Worm (Caenorhabditis elegans) whole organism, mixed stage, embryonic: ENCODE data around the gene grl-23.

Source experiments
- M03D4.4 ChIP-seq: sonication (generic microtip); optimal IDR thresholded peaks from 2 replicates; lab custom pipeline; 2017; ENCODE audit warnings: mild to moderate bottlenecking, missing genetic modification characterization, missing compliant biosample characterization
- bed-3 ChIP-seq: fragments of 200-800 bp; sonication (Bioruptor generic); optimal IDR thresholded peaks from 3 replicates; lab custom pipeline; 2018; ENCODE audit warnings: mild to moderate bottlenecking, missing genetic modification characterization, moderate library complexity, missing compliant biosample characterization
- blmp-1 ChIP-seq: fragments of 150-350 bp; optimal IDR thresholded peaks from 2 replicates; lab custom pipeline; 2014; ENCODE audit warnings: missing biosample characterization, missing genetic modification characterization
- ceh-39 ChIP-seq: fragments of 150-350 bp; optimal IDR thresholded peaks from 2 replicates; lab custom pipeline; 2014; ENCODE audit warnings: missing biosample characterization, missing genetic modification characterization
- ceh-43 ChIP-seq: fragments of 200-800 bp; sonication (Bioruptor generic); optimal IDR thresholded peaks from 2 replicates; lab custom pipeline; 2018; ENCODE audit warnings: mild to moderate bottlenecking, missing genetic modification characterization, moderate library complexity, missing compliant biosample characterization
- ceh-83 ChIP-seq: fragments of 200-800 bp; sonication (Bioruptor generic); optimal IDR thresholded peaks from 2 replicates; lab custom pipeline; 2018; ENCODE audit warnings: mild to moderate bottlenecking, missing genetic modification characterization, missing compliant biosample characterization
- ces-1 ChIP-seq: fragments of 150-350 bp; optimal IDR thresholded peaks from 2 replicates; lab custom pipeline; 2014; ENCODE audit warnings: missing biosample characterization, missing genetic modification reagents, missing genetic modification characterization
- drap-1 ChIP-seq: fragments of 200-800 bp; sonication (Bioruptor generic); optimal IDR thresholded peaks from 3 replicates; lab custom pipeline; 2018; ENCODE audit warnings: mild to moderate bottlenecking, missing genetic modification characterization, missing compliant biosample characterization
- elt-1 ChIP-seq: sonication (generic microtip); optimal IDR thresholded peaks from 2 replicates; lab custom pipeline; 2017; ENCODE audit warnings: missing genetic modification characterization, mild to moderate bottlenecking, missing compliant biosample characterization, antibody characterized with exemption, moderate library complexity, borderline replicate concordance; ENCODE audit not compliant: insufficient read depth
- elt-3 ChIP-seq: fragments of 150-350 bp; optimal IDR thresholded peaks from 2 replicates; lab custom pipeline; 2014; ENCODE audit warnings: missing biosample characterization, missing genetic modification characterization
- flh-1 ChIP-seq: fragments of 200-800 bp; sonication (Bioruptor generic); optimal IDR thresholded peaks from 2 replicates; lab custom pipeline; 2018; ENCODE audit warnings: mild to moderate bottlenecking, missing genetic modification characterization, moderate library complexity, missing compliant biosample characterization
- ham-2 ChIP-seq: fragments of 200-800 bp; sonication (Bioruptor generic); optimal IDR thresholded peaks from 2 replicates; lab custom pipeline; 2018; ENCODE audit warnings: mild to moderate bottlenecking, missing genetic modification characterization, missing compliant biosample characterization
- hlh-1 ChIP-seq: fragments of 150-350 bp; optimal IDR thresholded peaks from 2 replicates; lab custom pipeline; 2014; ENCODE audit warnings: missing biosample characterization, missing genetic modification reagents, missing genetic modification characterization
- lin-13 ChIP-seq: fragments of 150-350 bp; optimal IDR thresholded peaks from 2 replicates; lab custom pipeline; 2014; ENCODE audit warnings: missing biosample characterization, missing genetic modification characterization
- lin-32 ChIP-seq: fragments of 200-800 bp; sonication (Bioruptor generic); optimal IDR thresholded peaks from 2 replicates; lab custom pipeline; 2018; ENCODE audit warnings: mild to moderate bottlenecking, missing genetic modification characterization, missing compliant biosample characterization
- lsy-2 ChIP-seq: fragments of 150-350 bp; optimal IDR thresholded peaks from 2 replicates; lab custom pipeline; 2014; ENCODE audit warnings: missing biosample characterization, missing genetic modification characterization
- mab-5 ChIP-seq: fragments of 150-350 bp; optimal IDR thresholded peaks from 2 replicates; lab custom pipeline; 2014; ENCODE audit warnings: missing biosample characterization, missing genetic modification characterization
- mep-1 ChIP-seq: fragments of 150-350 bp; optimal IDR thresholded peaks from 2 replicates; lab custom pipeline; 2017; ENCODE audit warnings: missing biosample characterization, missing genetic modification reagents, missing genetic modification characterization, inconsistent platforms
- nhr-12 ChIP-seq: fragments of 150-350 bp; optimal IDR thresholded peaks from 2 replicates; lab custom pipeline; 2014; ENCODE audit warnings: missing biosample characterization, missing genetic modification characterization
- nhr-2 ChIP-seq: fragments of 150-350 bp; optimal IDR thresholded peaks from 2 replicates; lab custom pipeline; 2014; ENCODE audit warnings: missing biosample characterization, missing genetic modification characterization
- nhr-237 ChIP-seq: fragments of 150-350 bp; optimal IDR thresholded peaks from 2 replicates; lab custom pipeline; 2014; ENCODE audit warnings: missing biosample characterization, missing genetic modification characterization
- nhr-28 ChIP-seq: fragments of 150-350 bp; optimal IDR thresholded peaks from 2 replicates; lab custom pipeline; 2014; ENCODE audit warnings: missing biosample characterization, missing genetic modification characterization
- nhr-76 ChIP-seq: sonication (generic microtip); optimal IDR thresholded peaks from 2 replicates; lab custom pipeline; 2017; ENCODE audit warnings: missing biosample characterization, missing genetic modification characterization
- pha-4 ChIP-seq: fragments of 150-350 bp; optimal IDR thresholded peaks from 2 replicates; lab custom pipeline; 2018; ENCODE audit warnings: missing biosample characterization, missing genetic modification reagents, missing genetic modification characterization
- sem-2 ChIP-seq: fragments of 200-800 bp; sonication (Bioruptor generic); optimal IDR thresholded peaks from 2 replicates; lab custom pipeline; 2018; ENCODE audit warnings: mild to moderate bottlenecking, missing genetic modification characterization, missing compliant biosample characterization
- snpc-4 ChIP-seq: fragments of 150-350 bp; optimal IDR thresholded peaks from 2 replicates; lab custom pipeline; 2014; ENCODE audit warnings: missing biosample characterization, missing genetic modification characterization
- sptf-1 ChIP-seq: sonication (generic microtip); optimal IDR thresholded peaks from 2 replicates; lab custom pipeline; 2017; ENCODE audit warnings: mild to moderate bottlenecking, missing genetic modification characterization, moderate library complexity, missing compliant biosample characterization
- tbx-8 ChIP-seq: fragments of 200-800 bp; sonication (Bioruptor generic); optimal IDR thresholded peaks from 2 replicates; lab custom pipeline; 2018; ENCODE audit warnings: mild to moderate bottlenecking, missing genetic modification characterization, moderate library complexity, missing compliant biosample characterization
- unc-120 ChIP-seq: sonication (generic microtip); optimal IDR thresholded peaks from 2 replicates; lab custom pipeline; 2017; ENCODE audit warnings: missing genetic modification characterization, missing compliant biosample characterization; ENCODE audit not compliant: poor library complexity, severe bottlenecking
- unc-39 ChIP-seq: fragments of 150-350 bp; optimal IDR thresholded peaks from 2 replicates; lab custom pipeline; 2014; ENCODE audit warnings: missing biosample characterization, missing genetic modification characterization
- unc-62 ChIP-seq: fragments of 150-350 bp; optimal IDR thresholded peaks from 2 replicates; lab custom pipeline; 2014; ENCODE audit warnings: missing biosample characterization, missing genetic modification reagents, missing genetic modification characterization
- zip-8 ChIP-seq: fragments of 150-350 bp; optimal IDR thresholded peaks from 2 replicates; lab custom pipeline; 2014; ENCODE audit warnings: missing biosample characterization, missing genetic modification characterization
- ztf-11 ChIP-seq: fragments of 150-350 bp; optimal IDR thresholded peaks from 2 replicates; lab custom pipeline; 2014; ENCODE audit warnings: missing biosample characterization, missing genetic modification characterization

The grl-23 gene

DNA sequence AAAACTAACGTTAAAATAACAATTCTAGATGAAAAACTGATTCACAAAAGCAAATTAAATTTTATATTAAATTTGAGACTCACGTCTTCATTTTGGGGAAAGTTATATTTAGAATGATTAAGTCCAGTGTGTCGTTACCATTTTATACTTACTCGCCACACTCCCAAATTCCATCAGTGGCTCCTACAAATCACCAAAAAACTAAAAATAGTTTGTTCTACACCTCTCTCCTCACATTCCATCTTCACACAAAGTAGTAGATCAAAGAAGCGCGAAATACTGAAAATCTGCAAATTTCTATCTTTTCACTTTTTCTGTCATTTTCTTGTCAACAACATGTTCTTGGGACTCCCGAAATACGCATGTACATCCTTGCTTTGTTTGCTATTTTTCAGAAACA lies 32.2 kb upstream of the grl-23 start, which contains the start of gene ZC116.5:
TSS of gene ZC116.5 (minus strand) at position 101 of the 400 bp plus-strand sequence.
- no peak for TF ChIP-seq drap-1 (GFP tag; lab: Kevin White, UChicago)
- TF ChIP-seq sem-2 = no peak
- TF ChIP-seq lsy-2 (tag; lab: Kevin White, UChicago) = no peak
- no peak for TF ChIP-seq mep-1 (tag; lab: Kevin White, UChicago)
- no peak for TF ChIP-seq unc-62 (GFP tag; lab: Kevin White, UChicago)
- no peak for TF ChIP-seq lin-13
- no peak for TF ChIP-seq blmp-1
- no peak for TF ChIP-seq ceh-43 (GFP tag; lab: Kevin White, UChicago)
- no peak for TF ChIP-seq nhr-2 (tag; lab: Kevin White, UChicago)
- TF ChIP-seq zip-8 (tag; lab: Kevin White, UChicago) = no peak
- TF ChIP-seq ztf-11 (tag; lab: Kevin White, UChicago) = no peak
- no peak for TF ChIP-seq flh-1 (GFP tag; lab: Kevin White, UChicago)
- TF ChIP-seq ceh-39 (tag; lab: Kevin White, UChicago) = no peak
- TF ChIP-seq unc-120 (tag; lab: Kevin White, UChicago) = no peak
- no peak for TF ChIP-seq lin-32 (GFP tag; lab: Kevin White, UChicago)

DNA sequence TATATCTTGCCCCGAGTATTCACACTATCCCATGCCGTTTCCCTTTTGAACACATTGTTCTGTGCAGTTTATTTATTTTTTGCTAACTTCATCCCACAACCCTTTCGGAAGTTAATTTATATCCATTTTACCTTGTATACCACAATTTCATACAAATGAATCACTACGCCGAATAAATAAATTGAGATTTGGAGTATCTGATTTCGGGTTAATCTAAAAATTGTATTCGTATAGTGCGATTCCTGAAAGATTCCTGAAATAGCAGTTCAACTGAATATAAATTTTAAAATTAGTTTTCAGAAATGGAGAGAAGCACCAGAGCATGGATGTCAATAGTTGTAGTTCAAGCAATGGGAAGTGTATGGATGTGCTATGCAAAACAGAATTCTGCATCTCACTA lies 30.4 kb upstream of the grl-23 start, which contains the start of gene erg-28:
TSS of gene erg-28 (plus strand) at position 301 of the 400 bp plus-strand sequence.
- TF ChIP-seq sptf-1 (tag; lab: Kevin White, UChicago) = no peak
- TF ChIP-seq tbx-8 (GFP tag; lab: Kevin White, UChicago) = no peak
- no peak for TF ChIP-seq bed-3 (GFP tag; lab: Kevin White, UChicago)
- TF ChIP-seq nhr-76 (tag; lab: Kevin White, UChicago) = no peak
- TF ChIP-seq lin-32 (GFP tag; lab: Kevin White, UChicago) = no peak
- no peak for TF ChIP-seq flh-1 (GFP tag; lab: Kevin White, UChicago)
- no peak for TF ChIP-seq nhr-237 (tag; lab: Kevin White, UChicago)

DNA sequence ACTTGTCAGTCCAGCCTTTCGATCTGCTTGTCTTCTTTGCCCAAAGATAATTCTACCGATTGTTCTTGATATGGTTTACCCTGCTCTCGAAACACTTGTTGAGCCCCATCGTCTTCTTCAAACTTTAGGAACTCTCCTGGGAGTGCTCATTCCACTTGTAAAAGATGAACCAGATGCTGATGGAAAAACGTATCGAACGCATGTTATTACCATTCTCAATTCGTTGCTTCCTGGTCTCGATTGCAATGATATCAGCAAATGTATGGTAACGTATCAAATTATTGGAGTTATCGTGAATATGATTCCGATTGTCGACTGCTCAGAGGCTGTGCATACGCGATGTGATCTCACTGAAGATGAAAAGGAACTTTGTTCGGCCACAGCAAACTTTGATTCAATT lies 25.1 kb upstream of the grl-23 start:
- TF ChIP-seq bed-3 (GFP tag; lab: Kevin White, UChicago) = no peak
- TF ChIP-seq snpc-4 (tag; lab: Kevin White, UChicago) = no peak
- no peak for TF ChIP-seq drap-1 (GFP tag; lab: Kevin White, UChicago)
- TF ChIP-seq elt-1 = no peak
- TF ChIP-seq unc-120 (tag; lab: Kevin White, UChicago) = no peak
- no peak for TF ChIP-seq nhr-28 (tag; lab: Kevin White, UChicago)
- TF ChIP-seq sptf-1 (tag; lab: Kevin White, UChicago) = no peak
- no peak for TF ChIP-seq nhr-2 (tag; lab: Kevin White, UChicago)
- TF ChIP-seq nhr-76 (tag; lab: Kevin White, UChicago) = no peak
- TF ChIP-seq ces-1 = no peak

DNA sequence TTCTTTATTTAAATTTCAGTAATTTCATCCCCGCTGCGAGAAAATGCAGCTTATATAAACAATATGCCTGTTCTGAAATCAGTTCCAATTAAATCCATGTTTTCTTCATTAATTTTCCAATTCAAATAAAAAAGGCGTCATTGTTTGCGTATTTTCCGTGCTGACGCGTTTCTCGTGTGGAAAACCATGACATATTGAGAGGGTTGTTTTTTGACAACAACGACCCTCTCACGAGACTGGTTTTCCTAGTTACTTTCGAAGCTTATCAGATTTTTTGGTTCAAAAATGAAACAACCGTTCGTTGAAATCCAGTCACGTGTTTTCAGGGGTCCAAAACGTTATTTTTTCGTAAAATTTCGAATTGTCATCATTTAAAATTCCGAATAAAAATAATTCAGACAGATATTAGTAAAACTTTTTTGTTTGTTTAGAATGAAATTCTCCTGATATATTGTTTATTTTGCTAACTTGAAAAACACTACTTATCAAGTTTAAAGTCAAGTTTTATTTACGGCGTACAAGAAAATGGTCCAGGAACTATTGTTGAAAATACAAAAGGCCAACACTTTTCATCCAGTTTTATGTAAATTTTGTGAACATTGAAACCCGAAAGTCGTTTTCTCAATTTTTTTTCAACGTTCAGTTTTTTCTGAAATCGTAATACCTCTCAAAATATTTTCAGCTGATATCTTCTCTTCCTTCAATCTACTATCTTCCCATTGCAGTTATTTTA lies 23.0 kb upstream of the grl-23 start, which contains the start of gene C14C10.5:
TSS of gene C14C10.5 (plus strand) at position 683 of the 733 bp plus-strand sequence.
- TF ChIP-seq nhr-237 (tag; lab: Kevin White, UChicago) (no peak), mep-1 (tag; lab: Kevin White, UChicago) (peak; percentile 1)
- TF ChIP-seq, all 35 proteins: peak for 1

DNA sequence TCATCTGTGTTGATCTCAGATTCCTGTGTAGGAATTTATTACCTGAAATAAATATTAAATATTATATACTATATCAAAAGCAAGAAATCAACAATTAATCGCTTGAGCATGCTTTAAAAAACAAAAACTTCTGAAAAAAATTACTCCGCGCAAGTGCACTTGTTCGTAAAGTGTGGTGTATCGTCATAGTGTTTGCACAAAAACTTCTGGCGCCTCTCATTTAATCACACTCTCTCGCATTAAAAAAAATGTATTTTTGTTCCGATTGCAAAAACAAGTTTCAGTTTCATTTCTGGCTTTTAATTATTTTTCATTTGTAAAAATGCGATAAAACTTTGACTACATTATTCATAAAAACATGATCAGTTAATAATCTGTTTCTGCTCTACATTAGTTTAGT lies 22.4 kb upstream of the grl-23 start, which contains the start of the genes C14C10.10 and ril-2:
TSS of gene C14C10.10 (minus strand) at position 19 of the 400 bp plus-strand sequence.
TSS of gene ril-2 (minus strand) at position 48 of the 400 bp plus-strand sequence.
- no peak for TF ChIP-seq ceh-83
- no peak for TF ChIP-seq mep-1 (tag; lab: Kevin White, UChicago)
- TF ChIP-seq ham-2 (GFP tag; lab: Kevin White, UChicago) = no peak
- no peak for TF ChIP-seq hlh-1
- TF ChIP-seq unc-39 (tag; lab: Kevin White, UChicago) = no peak
- TF ChIP-seq elt-3 = no peak
- no peak for TF ChIP-seq nhr-12 (tag; lab: Kevin White, UChicago)
- no peak for TF ChIP-seq drap-1 (GFP tag; lab: Kevin White, UChicago)
- TF ChIP-seq M03D4.4 = no peak
- TF ChIP-seq zip-8 (tag; lab: Kevin White, UChicago) = no peak
- no peak for TF ChIP-seq mab-5 (tag; lab: Kevin White, UChicago)
- no peak for TF ChIP-seq lin-32 (GFP tag; lab: Kevin White, UChicago)
- no peak for TF ChIP-seq lin-13
- no peak for TF ChIP-seq pha-4 (tag; lab: Kevin White, UChicago)
